Worm (Caenorhabditis elegans) whole organism, mixed stage, embryonic: Measurements from ENCODE around the gene K01B6.3.

ENCODE experiments used
- M03D4.4 ChIP-seq: sonication (generic microtip); optimal IDR thresholded peaks from 2 replicates; lab custom pipeline; 2017; ENCODE audit warnings: mild to moderate bottlenecking, missing genetic modification characterization, missing compliant biosample characterization
- elt-1 ChIP-seq: sonication (generic microtip); optimal IDR thresholded peaks from 2 replicates; lab custom pipeline; 2017; ENCODE audit warnings: missing genetic modification characterization, mild to moderate bottlenecking, missing compliant biosample characterization, antibody characterized with exemption, moderate library complexity, borderline replicate concordance; ENCODE audit not compliant: insufficient read depth
- elt-3 ChIP-seq: fragments of 150-350 bp; optimal IDR thresholded peaks from 2 replicates; lab custom pipeline; 2014; ENCODE audit warnings: missing biosample characterization, missing genetic modification characterization
- ham-2 ChIP-seq: fragments of 200-800 bp; sonication (Bioruptor generic); optimal IDR thresholded peaks from 2 replicates; lab custom pipeline; 2018; ENCODE audit warnings: mild to moderate bottlenecking, missing genetic modification characterization, missing compliant biosample characterization
- nhr-28 ChIP-seq: fragments of 150-350 bp; optimal IDR thresholded peaks from 2 replicates; lab custom pipeline; 2014; ENCODE audit warnings: missing biosample characterization, missing genetic modification characterization
- nhr-76 ChIP-seq: sonication (generic microtip); optimal IDR thresholded peaks from 2 replicates; lab custom pipeline; 2017; ENCODE audit warnings: missing biosample characterization, missing genetic modification characterization
- pha-4 ChIP-seq: fragments of 150-350 bp; optimal IDR thresholded peaks from 2 replicates; lab custom pipeline; 2018; ENCODE audit warnings: missing biosample characterization, missing genetic modification reagents, missing genetic modification characterization
- snpc-4 ChIP-seq: fragments of 150-350 bp; optimal IDR thresholded peaks from 2 replicates; lab custom pipeline; 2014; ENCODE audit warnings: missing biosample characterization, missing genetic modification characterization
- sptf-1 ChIP-seq: sonication (generic microtip); optimal IDR thresholded peaks from 2 replicates; lab custom pipeline; 2017; ENCODE audit warnings: mild to moderate bottlenecking, missing genetic modification characterization, moderate library complexity, missing compliant biosample characterization
- unc-62 ChIP-seq: fragments of 150-350 bp; optimal IDR thresholded peaks from 2 replicates; lab custom pipeline; 2014; ENCODE audit warnings: missing biosample characterization, missing genetic modification reagents, missing genetic modification characterization
- ztf-11 ChIP-seq: fragments of 150-350 bp; optimal IDR thresholded peaks from 2 replicates; lab custom pipeline; 2014; ENCODE audit warnings: missing biosample characterization, missing genetic modification characterization

DNA sequence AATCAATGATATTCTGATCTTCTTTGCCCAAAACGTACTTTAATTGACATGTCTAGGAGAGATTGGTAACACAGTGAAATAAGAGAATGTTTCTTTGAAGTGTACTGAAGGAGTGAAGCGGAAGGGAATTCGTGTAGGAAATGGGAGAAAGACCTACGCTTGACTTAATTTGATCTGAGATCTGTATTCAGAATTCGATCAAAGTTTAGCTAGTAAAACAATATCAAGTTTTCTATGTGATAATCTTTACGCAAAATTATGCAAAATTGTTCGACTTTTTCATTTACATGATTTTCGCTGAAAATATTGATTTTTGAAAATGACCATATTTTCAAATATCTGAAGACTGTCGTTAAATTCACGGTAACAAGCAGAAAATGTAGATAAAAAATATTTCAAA is 2.7 kb upstream of the K01B6.3 start, which contains the start of gene K01B6.4:
- TF ChIP-seq nhr-28 (tag; lab: Kevin White, UChicago) (no peak), nhr-76 (tag; lab: Kevin White, UChicago) (no peak), pha-4 (tag; lab: Kevin White, UChicago) (no peak), elt-3 (no peak), sptf-1 (no peak), snpc-4 (tag; lab: Kevin White, UChicago) (no peak), ztf-11 (tag; lab: Kevin White, UChicago) (no peak), ham-2 (GFP tag; lab: Kevin White, UChicago) (no peak), M03D4.4 (tag; lab: Kevin White, UChicago) (no peak), unc-62 (no peak), elt-1 (tag; lab: Kevin White, UChicago) (no peak)
